Fruit fly (Drosophila melanogaster): ENCODE data around the gene CG16820.
A peak's percentile ranks its signal among the peaks of the same experiment; 100 is the strongest.

The CG16820 gene

dm6 chr2L:13205256-13205655, 40.8 kb upstream of the CG16820 start (continued):
- TF ChIP-seq gcm2 (GFP tag; optimal IDR thresholded peaks at IDR 0.05): no peak
- no peak for TF ChIP-seq CG42726 (GFP tag; IDR thresholded peaks at IDR 0.05; ENCODE audit: partially characterized antibody)
- TF ChIP-seq CG18619 (GFP tag; optimal IDR thresholded peaks at IDR 0.05): peak; percentile 29
- no peak for TF ChIP-seq corto (GFP tag; optimal IDR thresholded peaks at IDR 0.05)
- TF ChIP-seq fd3F (GFP tag; optimal IDR thresholded peaks at IDR 0.05): no peak
- no peak for TF ChIP-seq CG10959 (GFP tag; IDR thresholded peaks at IDR 0.05)
- no peak for TF ChIP-seq Ets65A (GFP tag)
- no peak for TF ChIP-seq CG17802 (tag; optimal IDR thresholded peaks at IDR 0.05)
- TF ChIP-seq nmo (GFP tag; optimal IDR thresholded peaks at IDR 0.05): no peak
- no peak for TF ChIP-seq sob (GFP tag; IDR thresholded peaks at IDR 0.05)
- TF ChIP-seq CG6854 (GFP tag; optimal IDR thresholded peaks at IDR 0.05): peak; percentile 63
- no peak for TF ChIP-seq yki (optimal IDR thresholded peaks at IDR 0.05)
- TF ChIP-seq dati (GFP tag; IDR thresholded peaks at IDR 0.05): no peak
- TF ChIP-seq gce (GFP tag; IDR thresholded peaks at IDR 0.05): peak; percentile 70; the same call in 2 of the 3 replicates
- no peak for TF ChIP-seq seq (GFP tag; IDR thresholded peaks at IDR 0.05)
- no peak for TF ChIP-seq fd102C (GFP tag; optimal IDR thresholded peaks at IDR 0.05)
- TF ChIP-seq ara (GFP tag; IDR thresholded peaks at IDR 0.05): no peak
- TF ChIP-seq peb (GFP tag; IDR thresholded peaks at IDR 0.05): no peak
- peak; percentile 99 for TF ChIP-seq cwo (GFP tag; optimal IDR thresholded peaks at IDR 0.05)
- peak; percentile 5 for TF ChIP-seq CG33557 (GFP tag; optimal IDR thresholded peaks at IDR 0.05)
- no peak for TF ChIP-seq CG33213 (GFP tag; optimal IDR thresholded peaks at IDR 0.05)
- no peak for TF ChIP-seq vfl (GFP tag; optimal IDR thresholded peaks at IDR 0.05)
- peak; percentile 80; the same call in 1 of the 3 replicates for TF ChIP-seq ci (GFP tag; IDR thresholded peaks at IDR 0.05)
- no peak for TF ChIP-seq CG11695 (GFP tag; IDR thresholded peaks at IDR 0.05)
- TF ChIP-seq Ravus (GFP tag; IDR thresholded peaks at IDR 0.05): no peak
- TF ChIP-seq CG14710 (tag; optimal IDR thresholded peaks at IDR 0.05): peak; percentile 24
- no peak for TF ChIP-seq GATAe (GFP tag; conservative IDR thresholded peaks at IDR 0.05)
- no peak for TF ChIP-seq dan (GFP tag; IDR thresholded peaks at IDR 0.05)
- peak; percentile 70 for TF ChIP-seq CG9727 (GFP tag; optimal IDR thresholded peaks at IDR 0.05)
- TF ChIP-seq run (tag; optimal IDR thresholded peaks at IDR 0.05): peak; percentile 21
- no peak for TF ChIP-seq zen (tag; optimal IDR thresholded peaks at IDR 0.05)
- TF ChIP-seq Abd-B (GFP tag; optimal IDR thresholded peaks at IDR 0.05): no peak
- peak; percentile 47 for TF ChIP-seq Xbp1 (GFP tag; optimal IDR thresholded peaks at IDR 0.05)
- peak; percentile 12 for TF ChIP-seq CG15479 (GFP tag; optimal IDR thresholded peaks at IDR 0.05)
- TF ChIP-seq Xrp1 (GFP tag; IDR thresholded peaks at IDR 0.05): peak; percentile 44; the same call in 1 of the 2 replicates
- TF ChIP-seq Ptx1 (GFP tag; IDR thresholded peaks at IDR 0.05): no peak
- TF ChIP-seq CG8765 (GFP tag; IDR thresholded peaks at IDR 0.05): no peak
- peak; percentile 26 for TF ChIP-seq wek (GFP tag; optimal IDR thresholded peaks at IDR 0.05)
- TF ChIP-seq CG16863 (GFP tag; optimal IDR thresholded peaks at IDR 0.05): no peak
- TF ChIP-seq CG15269 (tag; optimal IDR thresholded peaks at IDR 0.05): no peak
- peak in 1 of 2 experiments; percentile 18 for TF ChIP-seq bsh (GFP tag; optimal IDR thresholded peaks at IDR 0.05)
- TF ChIP-seq CG17359 (tag; optimal IDR thresholded peaks at IDR 0.05): peak; percentile 20
- no peak for TF ChIP-seq aop (GFP tag; IDR thresholded peaks at IDR 0.05)
- no peak for TF ChIP-seq CG3065 (GFP tag; optimal IDR thresholded peaks at IDR 0.05)
- peak; percentile 53 for TF ChIP-seq CG11398 (GFP tag; optimal IDR thresholded peaks at IDR 0.05)
- no peak for TF ChIP-seq Dip2 (GFP tag; IDR thresholded peaks at IDR 0.05)
- peak; percentile 71 for TF ChIP-seq Hand (GFP tag; optimal IDR thresholded peaks at IDR 0.05)
- no peak for TF ChIP-seq dimm (GFP tag; IDR thresholded peaks at IDR 0.05)
- TF ChIP-seq CG6272 (GFP tag; IDR thresholded peaks at IDR 0.05): no peak
- peak; percentile 38 for TF ChIP-seq CG5180 (GFP tag; optimal IDR thresholded peaks at IDR 0.05)
- TF ChIP-seq CG12744 (GFP tag; optimal IDR thresholded peaks at IDR 0.05): peak; percentile 20
- no peak for TF ChIP-seq CG12391 (tag; optimal IDR thresholded peaks at IDR 0.05)

All from whole organism, embryonic.